Fruit fly (Drosophila melanogaster) whole organism: ENCODE results near the gene CG5674.

ENCODE experiments used
- CG8478 ChIP-seq: fragments of >200 bp; optimal IDR thresholded peaks from 2 replicates; lab custom pipeline; 2018; ENCODE audit warnings: inconsistent platforms
- Dll ChIP-seq: fragments of >200 bp; optimal IDR thresholded peaks from 2 replicates; lab custom pipeline; 2017
- EcR ChIP-seq, 2 experiments: fragments of >200 bp; optimal IDR thresholded peaks; 2 replicates each; lab custom pipeline; 2017; ENCODE audit warnings: missing biosample characterization in 2 of 2, missing genetic modification characterization in 2 of 2, missing genetic modification reagents in 2 of 2
- pan ChIP-seq: fragments of >200 bp; optimal IDR thresholded peaks from 2 replicates; lab custom pipeline; 2017
- psq ChIP-seq: fragments of >200 bp; optimal IDR thresholded peaks from 2 replicates; lab custom pipeline; 2017
- usp ChIP-seq: fragments of >200 bp; optimal IDR thresholded peaks from 2 replicates; lab custom pipeline; 2017; ENCODE audit warnings: missing biosample characterization, missing genetic modification characterization, mixed read lengths

CG5674 gene

dm6 chr2L:17963071-17963567 is at the start of gene CG5674:
Gene CG5674, plus strand, starts transcription at chr2L:17963379.
- TF ChIP-seq EcR (GFP tag; optimal IDR thresholded peaks at IDR 0.05; lab: Kevin White, UChicago) (no peak), usp (GFP tag; lab: Kevin White, UChicago) (no peak), psq (no peak), Dll (lab: Kevin White, UChicago) (no peak), pan (lab: Kevin White, UChicago) (no peak), CG8478 (lab: Kevin White, UChicago) (no peak)

dm6 chr2L:17914923-17915322 is 48.3 kb upstream of the CG5674 start, which contains the start of gene CG43271:
Gene CG43271, minus strand, starts transcription at chr2L:17915023.
- no peak for TF ChIP-seq pan (lab: Kevin White, UChicago)
- no peak for TF ChIP-seq psq
- TF ChIP-seq EcR (GFP tag; optimal IDR thresholded peaks at IDR 0.05; lab: Kevin White, UChicago): no peak
- TF ChIP-seq usp (GFP tag; lab: Kevin White, UChicago): no peak
- no peak for TF ChIP-seq CG8478 (lab: Kevin White, UChicago)
- TF ChIP-seq Dll (lab: Kevin White, UChicago): no peak

- TF ChIP-seq pan (lab: Kevin White, UChicago): no peak
- TF ChIP-seq psq: no peak
- no peak for TF ChIP-seq usp (GFP tag; lab: Kevin White, UChicago)
- no peak for TF ChIP-seq Dll (lab: Kevin White, UChicago)
- TF ChIP-seq CG8478 (lab: Kevin White, UChicago): no peak
- TF ChIP-seq EcR (GFP tag; optimal IDR thresholded peaks at IDR 0.05; lab: Kevin White, UChicago): no peak
These were observed 41.7 kb upstream of the CG5674 start for dm6 chr2L:17921527-17921926.

dm6 chr2L:17958306-17958705 is 4.9 kb upstream of the CG5674 start:
- TF ChIP-seq Dll (lab: Kevin White, UChicago) (no peak), usp (GFP tag; lab: Kevin White, UChicago) (no peak), EcR (GFP tag; optimal IDR thresholded peaks at IDR 0.05; lab: Kevin White, UChicago) (no peak), CG8478 (lab: Kevin White, UChicago) (no peak), psq (no peak), pan (lab: Kevin White, UChicago) (no peak)

dm6 chr2L:17960214-17960613 is 3.0 kb upstream of the CG5674 start:
- TF ChIP-seq usp (GFP tag; lab: Kevin White, UChicago): no peak
- TF ChIP-seq psq: no peak
- TF ChIP-seq Dll (lab: Kevin White, UChicago): no peak
- no peak for TF ChIP-seq pan (lab: Kevin White, UChicago)
- no peak for TF ChIP-seq EcR (GFP tag; optimal IDR thresholded peaks at IDR 0.05; lab: Kevin White, UChicago)
- no peak for TF ChIP-seq CG8478 (lab: Kevin White, UChicago)

dm6 chr2L:17963710-17964109 is 531 bp downstream of the CG5674 start:
- no peak for TF ChIP-seq psq
- no peak for TF ChIP-seq usp (GFP tag; lab: Kevin White, UChicago)
- TF ChIP-seq CG8478 (lab: Kevin White, UChicago): no peak
- no peak for TF ChIP-seq Dll (lab: Kevin White, UChicago)
- no peak for TF ChIP-seq EcR (GFP tag; optimal IDR thresholded peaks at IDR 0.05; lab: Kevin White, UChicago)
- TF ChIP-seq pan (lab: Kevin White, UChicago): no peak

dm6 chr2L:17972999-17973398 is 9.8 kb downstream of the CG5674 start:
- TF ChIP-seq EcR (GFP tag; optimal IDR thresholded peaks at IDR 0.05; lab: Kevin White, UChicago) (no peak), Dll (lab: Kevin White, UChicago) (no peak), psq (no peak), CG8478 (lab: Kevin White, UChicago) (no peak), pan (lab: Kevin White, UChicago) (no peak), usp (GFP tag; lab: Kevin White, UChicago) (no peak)

- TF ChIP-seq usp (GFP tag; lab: Kevin White, UChicago) (no peak), Dll (lab: Kevin White, UChicago) (no peak), psq (no peak), pan (lab: Kevin White, UChicago) (no peak), CG8478 (lab: Kevin White, UChicago) (no peak), EcR (GFP tag; optimal IDR thresholded peaks at IDR 0.05; lab: Kevin White, UChicago) (no peak)
These were observed 19.2 kb downstream of the CG5674 start, which contains the start of gene btv for dm6 chr2L:17982372-17982771. Gene btv, minus strand, starts transcription at chr2L:17982472.

- no peak for TF ChIP-seq pan (lab: Kevin White, UChicago)
- TF ChIP-seq Dll (lab: Kevin White, UChicago): no peak
- TF ChIP-seq usp (GFP tag; lab: Kevin White, UChicago): no peak
- TF ChIP-seq psq: no peak
These were observed 22.9 kb downstream of the CG5674 start, which contains the start of gene CG5681 for dm6 chr2L:17986099-17986498. Gene CG5681, plus strand, starts transcription at chr2L:17986399.

dm6 chr2L:17988955-17989354 is 25.8 kb downstream of the CG5674 start:
- TF ChIP-seq Dll (lab: Kevin White, UChicago): no peak
- no peak for TF ChIP-seq EcR (GFP tag; optimal IDR thresholded peaks at IDR 0.05; lab: Kevin White, UChicago)
- no peak for TF ChIP-seq psq
- TF ChIP-seq pan (lab: Kevin White, UChicago): no peak
- TF ChIP-seq CG8478 (lab: Kevin White, UChicago): no peak
- no peak for TF ChIP-seq usp (GFP tag; lab: Kevin White, UChicago)

- TF ChIP-seq usp (GFP tag; lab: Kevin White, UChicago): no peak
- TF ChIP-seq Dll (lab: Kevin White, UChicago): no peak
- no peak for TF ChIP-seq EcR (GFP tag; optimal IDR thresholded peaks at IDR 0.05; lab: Kevin White, UChicago)
- TF ChIP-seq pan (lab: Kevin White, UChicago): no peak
- TF ChIP-seq psq: no peak
- no peak for TF ChIP-seq CG8478 (lab: Kevin White, UChicago)
These were observed 26.9 kb downstream of the CG5674 start, which contains the start of gene Prosbeta5R2 for dm6 chr2L:17990118-17990517. Gene Prosbeta5R2, plus strand, starts transcription at chr2L:17990418.

dm6 chr2L:17990771-17991170 is 27.6 kb downstream of the CG5674 start:
- TF ChIP-seq EcR (GFP tag; optimal IDR thresholded peaks at IDR 0.05; lab: Kevin White, UChicago): no peak
- no peak for TF ChIP-seq Dll (lab: Kevin White, UChicago)
- TF ChIP-seq psq: no peak
- TF ChIP-seq usp (GFP tag; lab: Kevin White, UChicago): no peak
